Fruit fly (Drosophila melanogaster) whole organism, embryonic: ENCODE results near the gene ebi.

Source experiments
- CG17361 ChIP-seq: fragments of 200-800 bp; sonication (Bioruptor generic); IDR thresholded peaks from 3 replicates; pipeline ENCODE4 v1.3.6; 2022; ENCODE audit warnings: missing biosample characterization, missing genetic modification characterization
- CTCF ChIP-seq: fragments of 200-800 bp; sonication (Bioruptor generic); optimal IDR thresholded peaks from 2 replicates; lab custom pipeline; 2017; ENCODE audit warnings: missing biosample characterization, mild to moderate bottlenecking, missing genetic modification characterization, moderate library complexity
- Gsc ChIP-seq: fragments of 200-800 bp; sonication (Bioruptor generic); IDR thresholded peaks from 2 replicates; pipeline ENCODE4 v1.3.6; 2022; ENCODE audit warnings: missing biosample characterization, missing genetic modification characterization

dm6 chr2L:403627-404575 lies 11.0 kb upstream of the ebi start, which contains the start of gene Polr1B:
- TF ChIP-seq Gsc (no peak), CTCF (GFP tag; lab: Kevin White, UChicago) (peak; percentile 90), CG17361 (GFP tag; lab: Robert Waterston, UW) (no peak; the same call in 2 of the 3 replicates)
